Fruit fly (Drosophila melanogaster) whole organism, embryonic: Measurements from ENCODE around the gene CycG.

Source experiments
- CG10543 ChIP-seq: fragments of 200-800 bp; sonication (Bioruptor generic); optimal IDR thresholded peaks from 3 replicates; lab custom pipeline; 2017; ENCODE audit warnings: missing biosample characterization, mild to moderate bottlenecking, missing genetic modification characterization, moderate library complexity
- CG11723 ChIP-seq: fragments of 200-800 bp; sonication (Bioruptor generic); optimal IDR thresholded peaks from 2 replicates; lab custom pipeline; 2017; ENCODE audit warnings: missing biosample characterization, mild to moderate bottlenecking, missing genetic modification characterization
- CG1647 ChIP-seq: fragments of 200-800 bp; sonication (Bioruptor generic); optimal IDR thresholded peaks from 3 replicates; lab custom pipeline; 2016; ENCODE audit warnings: missing biosample characterization, missing genetic modification characterization
- CG16779 ChIP-seq: fragments of 200-800 bp; sonication (Bioruptor generic); IDR thresholded peaks from 2 replicates; pipeline ENCODE4 v1.3.6; 2022; ENCODE audit warnings: missing biosample characterization, missing genetic modification characterization
- CG17361 ChIP-seq: fragments of 200-800 bp; sonication (Bioruptor generic); IDR thresholded peaks from 3 replicates; pipeline ENCODE4 v1.3.6; 2022; ENCODE audit warnings: missing biosample characterization, missing genetic modification characterization
- CG17568 ChIP-seq: fragments of 200-800 bp; sonication (Bioruptor generic); optimal IDR thresholded peaks from 2 replicates; lab custom pipeline; 2018; ENCODE audit warnings: missing biosample characterization, mild to moderate bottlenecking, missing genetic modification characterization, moderate library complexity
- CG17802 ChIP-seq: fragments of 200-800 bp; sonication (Bioruptor generic); optimal IDR thresholded peaks from 2 replicates; lab custom pipeline; 2018; ENCODE audit warnings: missing biosample characterization, mild to moderate bottlenecking, missing genetic modification characterization, moderate library complexity
- CG18619 ChIP-seq: fragments of 200-800 bp; sonication (Bioruptor generic); optimal IDR thresholded peaks from 3 replicates; lab custom pipeline; 2017; ENCODE audit warnings: missing biosample characterization, mild to moderate bottlenecking, missing genetic modification characterization
- CG2120 ChIP-seq: fragments of 200-800 bp; sonication (Bioruptor generic); optimal IDR thresholded peaks from 3 replicates; lab custom pipeline; 2016; ENCODE audit warnings: missing biosample characterization, missing genetic modification characterization
- CG2202 ChIP-seq: fragments of 200-800 bp; sonication (Bioruptor generic); optimal IDR thresholded peaks from 2 replicates; lab custom pipeline; 2018; ENCODE audit warnings: missing biosample characterization, mild to moderate bottlenecking, missing genetic modification characterization
- CG31224 ChIP-seq: fragments of 200-800 bp; sonication (Bioruptor generic); IDR thresholded peaks from 2 replicates; pipeline ENCODE4 v1.3.6; 2022; ENCODE audit warnings: missing biosample characterization, missing genetic modification characterization
- CG34376 ChIP-seq: fragments of 200-800 bp; sonication (Bioruptor generic); optimal IDR thresholded peaks from 2 replicates; lab custom pipeline; 2018; ENCODE audit warnings: missing biosample characterization, mild to moderate bottlenecking, missing genetic modification characterization
- CG5180 ChIP-seq: fragments of 200-800 bp; sonication (Bioruptor generic); optimal IDR thresholded peaks from 3 replicates; lab custom pipeline; 2017; ENCODE audit warnings: missing biosample characterization, missing genetic modification characterization, mild to moderate bottlenecking, moderate library complexity, missing genetic modification reagents
- CG5245 ChIP-seq: fragments of 200-800 bp; sonication (Bioruptor generic); optimal IDR thresholded peaks from 3 replicates; lab custom pipeline; 2016; ENCODE audit warnings: missing biosample characterization, missing genetic modification characterization
- CG6813 ChIP-seq: fragments of 200-800 bp; sonication (Bioruptor generic); optimal IDR thresholded peaks from 2 replicates; lab custom pipeline; 2017; ENCODE audit warnings: missing biosample characterization, missing genetic modification characterization, mild to moderate bottlenecking, moderate library complexity, missing genetic modification reagents
- CG7556 ChIP-seq: fragments of 200-800 bp; sonication (Bioruptor generic); optimal IDR thresholded peaks from 2 replicates; lab custom pipeline; 2017; ENCODE audit warnings: missing biosample characterization, mild to moderate bottlenecking, missing genetic modification characterization
- CG9215 ChIP-seq: fragments of 200-800 bp; sonication (Bioruptor generic); IDR thresholded peaks from 2 replicates; pipeline ENCODE4 v1.3.6; 2022; ENCODE audit warnings: missing biosample characterization, missing genetic modification characterization
- Drgx ChIP-seq: fragments of 200-800 bp; sonication (Bioruptor generic); IDR thresholded peaks from 2 replicates; pipeline ENCODE4 v1.3.6; 2022; ENCODE audit warnings: missing biosample characterization, missing genetic modification characterization
- E2f2 ChIP-seq: fragments of 200-800 bp; sonication (Bioruptor generic); IDR thresholded peaks from 2 replicates; pipeline ENCODE4 v1.3.6; 2022; ENCODE audit warnings: missing biosample characterization, missing genetic modification characterization
- ERR ChIP-seq: fragments of 200-800 bp; sonication (Bioruptor generic); optimal IDR thresholded peaks from 2 replicates; lab custom pipeline; 2016; ENCODE audit warnings: missing biosample characterization, missing genetic modification characterization
- Ets65A ChIP-seq: fragments of 200-800 bp; sonication (Bioruptor generic); peaks from one replicate; lab custom pipeline; 2016; ENCODE audit warnings: missing biosample characterization, missing genetic modification characterization
- Ets97D ChIP-seq: fragments of 200-800 bp; sonication (Bioruptor generic); optimal IDR thresholded peaks from 3 replicates; lab custom pipeline; 2016; ENCODE audit warnings: missing biosample characterization, missing genetic modification characterization
- Kr ChIP-seq: fragments of 200-800 bp; sonication (Bioruptor generic); optimal IDR thresholded peaks from 2 replicates; lab custom pipeline; 2017; ENCODE audit warnings: missing biosample characterization, mild to moderate bottlenecking, missing genetic modification characterization
- Myb ChIP-seq: fragments of 200-800 bp; sonication (Bioruptor generic); optimal IDR thresholded peaks from 2 replicates; lab custom pipeline; 2016; ENCODE audit warnings: missing biosample characterization, missing genetic modification characterization
- Neu2 ChIP-seq: fragments of 200-800 bp; sonication (Bioruptor generic); optimal IDR thresholded peaks from 3 replicates; lab custom pipeline; 2016; ENCODE audit warnings: missing biosample characterization, missing genetic modification characterization, borderline replicate concordance
- Taf1 ChIP-seq: fragments of 200-800 bp; sonication (Bioruptor generic); IDR thresholded peaks from 2 replicates; pipeline ENCODE4 v1.3.6; 2022; ENCODE audit warnings: missing biosample characterization, missing genetic modification characterization
- Xrp1 ChIP-seq: fragments of 200-800 bp; sonication (Bioruptor generic); IDR thresholded peaks from 2 replicates; pipeline ENCODE4 v1.3.6; 2022; ENCODE audit warnings: missing biosample characterization, missing genetic modification characterization
- abd-A ChIP-seq: fragments of 200-800 bp; sonication (Bioruptor generic); optimal IDR thresholded peaks from 3 replicates; lab custom pipeline; 2019; ENCODE audit warnings: missing biosample characterization, mild to moderate bottlenecking, missing genetic modification characterization, moderate library complexity
- ase ChIP-seq: fragments of 200-800 bp; sonication (Bioruptor generic); IDR thresholded peaks from 3 replicates; pipeline ENCODE4 v1.3.6; 2022; ENCODE audit warnings: missing biosample characterization, missing genetic modification characterization
- btn ChIP-seq: fragments of 200-800 bp; sonication (Bioruptor generic); optimal IDR thresholded peaks from 2 replicates; lab custom pipeline; 2016; ENCODE audit warnings: missing biosample characterization, missing genetic modification characterization
- corto ChIP-seq: fragments of 200-800 bp; sonication (Bioruptor generic); optimal IDR thresholded peaks from 2 replicates; lab custom pipeline; 2016; ENCODE audit warnings: missing biosample characterization, mild to moderate bottlenecking, missing genetic modification characterization, moderate library complexity
- croc ChIP-seq: fragments of 200-800 bp; sonication (Bioruptor generic); conservative IDR thresholded peaks from 3 replicates; pipeline ENCODE4 v1.3.6; 2022; ENCODE audit warnings: missing biosample characterization, missing genetic modification characterization
- dimm ChIP-seq: fragments of 200-800 bp; sonication (Bioruptor generic); IDR thresholded peaks from 2 replicates; pipeline ENCODE4 v1.3.6; 2022; ENCODE audit warnings: missing biosample characterization, missing genetic modification characterization
- eyg ChIP-seq: fragments of 200-800 bp; sonication (Bioruptor generic); optimal IDR thresholded peaks from 3 replicates; lab custom pipeline; 2016; ENCODE audit warnings: missing biosample characterization, missing genetic modification characterization
- gem ChIP-seq: fragments of 200-800 bp; sonication (Bioruptor generic); optimal IDR thresholded peaks from 2 replicates; lab custom pipeline; 2019; ENCODE audit warnings: missing biosample characterization, mild to moderate bottlenecking, missing genetic modification characterization, moderate library complexity
- ind ChIP-seq: fragments of 200-800 bp; sonication (Bioruptor generic); optimal IDR thresholded peaks from 3 replicates; lab custom pipeline; 2016; ENCODE audit warnings: missing biosample characterization, missing genetic modification characterization
- kni ChIP-seq: fragments of 200-800 bp; sonication (Bioruptor generic); optimal IDR thresholded peaks from 3 replicates; lab custom pipeline; 2017; ENCODE audit warnings: mild to moderate bottlenecking, missing biosample characterization, missing genetic modification reagents, missing genetic modification characterization
- lbe ChIP-seq: fragments of 200-800 bp; sonication (Bioruptor generic); optimal IDR thresholded peaks from 2 replicates; lab custom pipeline; 2016; ENCODE audit warnings: missing biosample characterization, mild to moderate bottlenecking, missing genetic modification characterization
- lmd ChIP-seq: fragments of 200-800 bp; sonication (Bioruptor generic); IDR thresholded peaks from 2 replicates; pipeline ENCODE4 v1.3.6; 2022; ENCODE audit warnings: missing biosample characterization, missing genetic modification characterization
- maf-S ChIP-seq: fragments of 200-800 bp; sonication (Bioruptor generic); optimal IDR thresholded peaks from 2 replicates; lab custom pipeline; 2016; ENCODE audit warnings: missing biosample characterization, missing genetic modification characterization
- nerfin-1 ChIP-seq: fragments of 200-800 bp; sonication (Bioruptor generic); optimal IDR thresholded peaks from 3 replicates; lab custom pipeline; 2019; ENCODE audit warnings: missing biosample characterization, mild to moderate bottlenecking, missing genetic modification characterization, moderate library complexity
- oc ChIP-seq: fragments of 200-800 bp; sonication (Bioruptor generic); optimal IDR thresholded peaks from 2 replicates; lab custom pipeline; 2018; ENCODE audit warnings: missing biosample characterization, mild to moderate bottlenecking, missing genetic modification characterization, moderate library complexity
- ranshi ChIP-seq: fragments of 200-800 bp; sonication (Bioruptor generic); IDR thresholded peaks from 2 replicates; pipeline ENCODE4 v1.3.6; 2022; ENCODE audit warnings: missing biosample characterization, missing genetic modification characterization
- repo ChIP-seq: fragments of 200-800 bp; sonication (Bioruptor generic); optimal IDR thresholded peaks from 2 replicates; lab custom pipeline; 2016; ENCODE audit warnings: missing biosample characterization, missing genetic modification characterization
- run ChIP-seq: fragments of 200-800 bp; sonication (Bioruptor generic); optimal IDR thresholded peaks from 3 replicates; lab custom pipeline; 2018; ENCODE audit warnings: missing biosample characterization, mild to moderate bottlenecking, missing genetic modification characterization
- so ChIP-seq: fragments of 200-800 bp; sonication (Bioruptor generic); IDR thresholded peaks from 3 replicates; pipeline ENCODE4 v1.3.6; 2022; ENCODE audit warnings: missing biosample characterization, missing genetic modification characterization
- sob ChIP-seq: fragments of 200-800 bp; sonication (Bioruptor generic); IDR thresholded peaks from 2 replicates; pipeline ENCODE4 v1.3.6; 2022; ENCODE audit warnings: missing biosample characterization, missing genetic modification characterization
- tgo ChIP-seq: fragments of 200-800 bp; sonication (Bioruptor generic); IDR thresholded peaks from 3 replicates; pipeline ENCODE4 v1.3.6; 2022; ENCODE audit warnings: missing biosample characterization, missing genetic modification characterization
- wdn ChIP-seq: fragments of 200-800 bp; sonication (Bioruptor generic); IDR thresholded peaks from 2 replicates; pipeline ENCODE4 v1.3.6; 2022; ENCODE audit warnings: missing biosample characterization, missing genetic modification characterization
- wek ChIP-seq: fragments of 200-800 bp; sonication (Bioruptor generic); optimal IDR thresholded peaks from 3 replicates; lab custom pipeline; 2018; ENCODE audit warnings: missing biosample characterization, mild to moderate bottlenecking, missing genetic modification characterization, moderate library complexity

CycG gene

DNA sequence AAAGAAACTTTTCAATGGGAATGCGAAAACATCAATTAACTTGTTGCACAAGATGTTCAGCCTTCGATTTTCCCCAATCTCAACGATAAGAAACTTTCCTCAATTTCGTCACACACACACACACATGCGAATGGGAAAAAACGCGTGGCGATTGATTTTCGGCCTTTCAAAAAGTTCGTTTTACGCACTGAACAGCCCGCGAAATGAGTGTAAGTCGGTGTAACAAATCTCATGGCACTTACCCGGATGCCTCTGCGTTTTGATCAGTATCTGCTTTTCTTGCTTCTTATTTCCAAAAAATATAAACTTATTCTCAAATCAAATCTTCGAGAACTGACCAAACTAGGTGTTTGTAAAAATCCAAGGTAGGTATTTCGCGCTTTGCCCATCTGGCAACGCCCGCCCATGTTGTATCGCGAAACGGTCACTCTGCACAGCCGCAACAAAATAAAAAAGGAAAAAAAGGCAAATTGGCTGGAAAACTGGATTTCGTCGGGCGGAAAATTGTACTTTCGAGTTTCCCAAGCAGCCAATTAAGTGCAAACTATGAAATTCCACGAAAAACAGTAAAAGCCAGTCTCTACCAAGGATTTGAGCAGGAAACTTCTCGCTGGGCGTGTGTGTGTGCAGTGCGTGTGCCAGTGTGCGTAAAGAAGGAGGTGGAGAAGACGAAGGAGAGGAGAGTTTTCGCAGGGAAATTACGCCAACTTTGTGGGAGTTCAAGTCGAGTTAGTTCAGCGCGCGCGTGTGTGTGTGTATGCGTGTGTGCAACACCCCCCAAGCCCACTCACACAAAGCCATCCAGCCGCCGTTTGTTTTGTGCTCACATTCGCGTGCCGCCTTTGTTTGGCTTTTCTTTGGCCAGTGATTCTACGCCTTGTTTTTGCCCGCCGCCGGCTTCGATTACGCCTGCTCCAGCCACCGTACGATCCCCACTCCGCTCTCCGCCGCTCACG, 1.5 kb downstream of the CycG start, which contains the start of gene Med (continued):
- no peak for TF ChIP-seq btn (GFP tag; lab: Kevin White, UChicago)
- no peak for TF ChIP-seq Xrp1 (GFP tag; lab: Robert Waterston, UW)
- TF ChIP-seq Ets65A (GFP tag; lab: Kevin White, UChicago): no peak
- no peak for TF ChIP-seq gem (tag; lab: Kevin White, UChicago)
- no peak for TF ChIP-seq oc (tag; lab: Kevin White, UChicago)
- no peak for TF ChIP-seq CG34376 (GFP tag; lab: Kevin White, UChicago)
- TF ChIP-seq kni (GFP tag; lab: Kevin White, UChicago): no peak
- no peak for TF ChIP-seq CG17568 (GFP tag; lab: Kevin White, UChicago)
- no peak for TF ChIP-seq CG17361 (GFP tag; lab: Robert Waterston, UW)
- no peak for TF ChIP-seq wdn
- TF ChIP-seq abd-A (tag; lab: Kevin White, UChicago): no peak
- TF ChIP-seq nerfin-1 (tag; lab: Kevin White, UChicago): no peak
- TF ChIP-seq dimm: no peak
- peak; percentile 9 for TF ChIP-seq CG10543 (GFP tag; lab: Kevin White, UChicago)
- no peak for TF ChIP-seq Taf1 (GFP tag; lab: Robert Waterston, UW)
- TF ChIP-seq repo: no peak
- TF ChIP-seq tgo (GFP tag; lab: Robert Waterston, UW): no peak
- no peak for TF ChIP-seq croc (GFP tag; lab: Robert Waterston, UW)
- no peak for TF ChIP-seq Neu2
- peak; percentile 40 for TF ChIP-seq Myb (GFP tag; lab: Kevin White, UChicago)
- no peak for TF ChIP-seq wek (GFP tag; lab: Kevin White, UChicago)
- TF ChIP-seq Ets97D (GFP tag; lab: Kevin White, UChicago): peak; percentile 72
- TF ChIP-seq E2f2 (GFP tag; lab: Robert Waterston, UW): no peak
- TF ChIP-seq CG7556 (GFP tag; lab: Kevin White, UChicago): no peak
- TF ChIP-seq sob (GFP tag; lab: Robert Waterston, UW): no peak
- no peak for TF ChIP-seq eyg (GFP tag; lab: Kevin White, UChicago)
- no peak for TF ChIP-seq CG2202 (tag; lab: Kevin White, UChicago)
- no peak for TF ChIP-seq CG16779 (GFP tag; lab: Robert Waterston, UW)
- no peak for TF ChIP-seq run (tag; lab: Kevin White, UChicago)
- TF ChIP-seq CG6813 (GFP tag; lab: Kevin White, UChicago): no peak
- no peak for TF ChIP-seq CG5245 (GFP tag; lab: Kevin White, UChicago)
- no peak for TF ChIP-seq CG2120
- TF ChIP-seq Drgx (GFP tag; lab: Robert Waterston, UW): no peak
- no peak for TF ChIP-seq so (GFP tag; lab: Robert Waterston, UW)
- TF ChIP-seq ranshi (GFP tag; lab: Robert Waterston, UW): no peak
- no peak for TF ChIP-seq CG1647 (GFP tag; lab: Kevin White, UChicago)
- no peak for TF ChIP-seq Kr (GFP tag; lab: Kevin White, UChicago)
- no peak for TF ChIP-seq ind
- no peak for TF ChIP-seq CG17802 (tag; lab: Kevin White, UChicago)
- no peak for TF ChIP-seq maf-S (GFP tag; lab: Kevin White, UChicago)
- no peak for TF ChIP-seq corto
- TF ChIP-seq CG31224: no peak
- TF ChIP-seq lmd (GFP tag; lab: Robert Waterston, UW): no peak
- TF ChIP-seq CG9215 (GFP tag; lab: Robert Waterston, UW): no peak
- no peak for TF ChIP-seq CG18619 (GFP tag; lab: Kevin White, UChicago)
- TF ChIP-seq CG11723 (GFP tag; lab: Kevin White, UChicago): no peak
- TF ChIP-seq lbe (GFP tag; lab: Kevin White, UChicago): no peak
- no peak for TF ChIP-seq ERR (GFP tag; lab: Kevin White, UChicago)
- no peak for TF ChIP-seq ase (GFP tag; lab: Robert Waterston, UW)
- TF ChIP-seq CG5180 (GFP tag; lab: Kevin White, UChicago): no peak
